Worm (Caenorhabditis elegans): ENCODE results near the gene fbxa-107.

ce11 chrV:18164758-18165157 is 41.0 kb downstream of the fbxa-107 start, which contains the start of gene C14A6.5:
- TF ChIP-seq tag-97 (GFP tag; IDR thresholded peaks at IDR 0.05): no peak
- TF ChIP-seq nhr-76 (tag; optimal IDR thresholded peaks at IDR 0.05): no peak
- no peak for TF ChIP-seq mdt-29 (GFP tag; IDR thresholded peaks at IDR 0.05)
- TF ChIP-seq ZK546.5 (tag; optimal IDR thresholded peaks at IDR 0.05): no peak
- TF ChIP-seq nhr-237 (tag; optimal IDR thresholded peaks at IDR 0.05): no peak
- TF ChIP-seq nhr-77 (tag; optimal IDR thresholded peaks at IDR 0.05): no peak
- no peak for TF ChIP-seq pha-4 (GFP tag; IDR thresholded peaks at IDR 0.05)
- TF ChIP-seq pha-4 (tag; optimal IDR thresholded peaks at IDR 0.05): no peak
- no peak for TF ChIP-seq nhr-11 (tag; optimal IDR thresholded peaks at IDR 0.05)
- TF ChIP-seq nhr-48 (tag; optimal IDR thresholded peaks at IDR 0.05): no peak
- no peak for TF ChIP-seq ZK337.2 (GFP tag; IDR thresholded peaks at IDR 0.05)
